Fruit fly (Drosophila melanogaster) ovary, adult (tissue): ENCODE results near the gene swm.

Source experiments
- CG17801 ChIP-seq: fragments of 200-800 bp; optimal IDR thresholded peaks from 2 replicates; lab custom pipeline; 2019; ENCODE audit warnings: missing biosample characterization, mild to moderate bottlenecking, missing genetic modification characterization, moderate library complexity; ENCODE audit not compliant: partially characterized antibody

Gene swm

dm6 chr2L:19492934-19493686, at the start of gene swm, which contains the start of gene Ctu2:
Gene swm (plus strand): TSS chr2L:19493251.
Gene Ctu2 (minus strand): TSS chr2L:19493253.
- peak; percentile 76 for TF ChIP-seq CG17801 (GFP tag; lab: Kevin White, UChicago)

- TF ChIP-seq CG17801 (GFP tag; lab: Kevin White, UChicago), result peak; percentile 89
Observed at dm6 chr2L:19444734-19445140, 48.3 kb upstream of the swm start, which contains the start of gene Hs2st. Gene Hs2st (minus strand): TSS chr2L:19444750.

- no peak for TF ChIP-seq CG17801 (GFP tag; lab: Kevin White, UChicago)
Observed at dm6 chr2L:19452535-19453317, 40.3 kb upstream of the swm start.

- peak; percentile 3 for TF ChIP-seq CG17801 (GFP tag; lab: Kevin White, UChicago)
Observed at dm6 chr2L:19453381-19453780, 39.7 kb upstream of the swm start, which contains the start of gene Top2. Gene Top2 (minus strand): TSS chr2L:19453490.

dm6 chr2L:19454070-19454751, 38.8 kb upstream of the swm start, which contains the start of gene CG10026:
Gene CG10026 (plus strand): TSS chr2L:19454256.
- TF ChIP-seq CG17801 (GFP tag; lab: Kevin White, UChicago), result no peak

dm6 chr2L:19455209-19455608, 37.8 kb upstream of the swm start:
- no peak for TF ChIP-seq CG17801 (GFP tag; lab: Kevin White, UChicago)

dm6 chr2L:19455723-19456122, 37.3 kb upstream of the swm start:
- TF ChIP-seq CG17801 (GFP tag; lab: Kevin White, UChicago), result no peak

dm6 chr2L:19457890-19458580, 35.0 kb upstream of the swm start:
- no peak for TF ChIP-seq CG17801 (GFP tag; lab: Kevin White, UChicago)

dm6 chr2L:19459404-19459803, 33.6 kb upstream of the swm start:
- no peak for TF ChIP-seq CG17801 (GFP tag; lab: Kevin White, UChicago)

dm6 chr2L:19462898-19463297, 30.2 kb upstream of the swm start:
- no peak for TF ChIP-seq CG17801 (GFP tag; lab: Kevin White, UChicago)

- TF ChIP-seq CG17801 (GFP tag; lab: Kevin White, UChicago), result no peak
Observed at dm6 chr2L:19463405-19463804, 29.6 kb upstream of the swm start.

- TF ChIP-seq CG17801 (GFP tag; lab: Kevin White, UChicago), result no peak
Observed at dm6 chr2L:19463824-19464317, 29.2 kb upstream of the swm start, which contains the start of gene tj. Gene tj (plus strand): TSS chr2L:19464267.

dm6 chr2L:19469090-19469489, 24.0 kb upstream of the swm start:
- no peak for TF ChIP-seq CG17801 (GFP tag; lab: Kevin White, UChicago)

- no peak for TF ChIP-seq CG17801 (GFP tag; lab: Kevin White, UChicago)
Observed at dm6 chr2L:19469751-19470150, 23.3 kb upstream of the swm start.
